Worm (Caenorhabditis elegans): ENCODE measurements around the gene F01D5.5.

ce11 chrII:14016865-14017264, 14.8 kb upstream of the F01D5.5 start, which contains the start of gene cyp-37A1:
- no peak for TF ChIP-seq nhr-28 (tag; optimal IDR thresholded peaks at IDR 0.05)
- TF ChIP-seq elt-3 (tag; optimal IDR thresholded peaks at IDR 0.05) = no peak
- TF ChIP-seq snpc-4 (tag; optimal IDR thresholded peaks at IDR 0.05) = no peak
- TF ChIP-seq unc-62 (GFP tag; optimal IDR thresholded peaks at IDR 0.05) = no peak
- TF ChIP-seq nhr-237 (tag; optimal IDR thresholded peaks at IDR 0.05) = no peak
- TF ChIP-seq ceh-83 (GFP tag; optimal IDR thresholded peaks at IDR 0.05) = no peak
- TF ChIP-seq mab-5 (tag; optimal IDR thresholded peaks at IDR 0.05) = no peak
- TF ChIP-seq elt-1 (tag; optimal IDR thresholded peaks at IDR 0.05; ENCODE audit: borderline replicate concordance, insufficient read depth) = no peak
- no peak for TF ChIP-seq nhr-12 (tag; optimal IDR thresholded peaks at IDR 0.05)
